5 fruit fly cellular contexts compared by ENCODE assay signal in the genomic region with DNA sequence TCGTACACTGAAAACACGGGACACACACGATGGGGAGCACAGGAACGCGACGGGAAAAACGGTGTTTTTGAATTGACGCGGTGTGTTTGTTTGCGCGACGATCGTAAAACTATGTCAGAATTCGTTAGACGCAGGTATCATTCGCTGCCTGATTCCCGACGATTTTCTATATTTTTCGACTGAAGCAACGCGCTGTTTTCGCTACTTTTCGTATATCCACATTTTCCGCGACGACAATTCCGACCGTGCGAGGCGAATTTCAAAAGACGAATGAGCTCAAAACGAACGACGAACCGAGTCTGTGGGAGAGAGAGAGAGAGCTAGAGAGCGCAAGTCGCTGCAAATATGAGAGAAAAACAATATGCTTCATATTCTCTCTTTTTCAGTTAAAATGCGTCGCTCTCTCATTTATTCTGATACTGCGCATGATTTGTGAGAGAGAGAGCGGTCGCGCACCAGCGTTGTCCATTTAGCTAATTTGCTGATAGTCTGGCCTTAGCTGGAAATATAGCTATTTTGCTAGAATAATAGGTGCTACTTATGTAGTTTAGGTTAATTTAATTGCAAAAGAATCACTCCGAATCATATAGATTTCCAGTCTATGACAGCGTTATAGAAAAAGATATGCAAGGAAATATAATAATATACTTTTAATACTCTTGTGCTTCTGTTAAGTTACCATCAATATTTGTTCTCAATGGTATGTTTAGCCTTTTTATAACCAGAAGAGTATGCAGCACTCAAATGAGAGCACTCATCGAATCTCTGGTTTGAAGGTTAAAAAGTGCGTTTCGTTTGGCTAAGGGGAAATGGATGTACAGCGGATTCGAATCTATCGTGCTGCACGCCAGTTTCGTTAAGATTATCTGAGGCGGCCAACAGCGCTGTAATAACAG.
TF ChIP-seq lines count a peak whose summit lies in the region.

Ten-m (minus strand) TSS at position 274 of the 896 bp plus-strand sequence.

TF ChIP-seq in whole organism, adult, 20 proteins besides CTCF, POLR2A, EP300 and RAD21 (continued from another document):
- TF ChIP-seq CG11617 (GFP tag; optimal IDR thresholded peaks at IDR 0.05; lab: Kevin White, UChicago) (peak; percentile 4), kay (GFP tag; lab: Kevin White, UChicago; ENCODE audit: borderline replicate concordance) (peak; percentile 28), Mnt (GFP tag; optimal IDR thresholded peaks at IDR 0.05; lab: Kevin White, UChicago) (no peak), CG1620 (GFP tag; optimal IDR thresholded peaks at IDR 0.05; lab: Kevin White, UChicago) (no peak), bab1 (GFP tag; optimal IDR thresholded peaks at IDR 0.05; lab: Kevin White, UChicago) (peak; percentile 47)

TF ChIP-seq in whole organism, embryonic, 481 proteins besides CTCF, POLR2A, EP300 and RAD21 (continued from another document and continues in another):
- no peak for TF ChIP-seq CG14860 (GFP tag; IDR thresholded peaks at IDR 0.05; lab: Robert Waterston, UW; ENCODE audit: partially characterized antibody)
- TF ChIP-seq gcm2 (GFP tag; optimal IDR thresholded peaks at IDR 0.05; lab: Kevin White, UChicago), result peak; percentile 33
- TF ChIP-seq seq (GFP tag; IDR thresholded peaks at IDR 0.05; lab: Robert Waterston, UW), result no peak
- TF ChIP-seq tin (GFP tag; optimal IDR thresholded peaks at IDR 0.05; lab: Kevin White, UChicago), result no peak
- peak; percentile 34 for TF ChIP-seq CG17829 (tag; optimal IDR thresholded peaks at IDR 0.05; lab: Kevin White, UChicago)
- no peak for TF ChIP-seq CG6791 (GFP tag; IDR thresholded peaks at IDR 0.05; lab: Robert Waterston, UW; ENCODE audit: partially characterized antibody)
- no peak for TF ChIP-seq Spps (tag; optimal IDR thresholded peaks at IDR 0.05; lab: Kevin White, UChicago)
- no peak; the same call in 1 of the 2 replicates for TF ChIP-seq HLH3B (GFP tag; IDR thresholded peaks at IDR 0.05; lab: Robert Waterston, UW)
- TF ChIP-seq CG12744 (GFP tag; optimal IDR thresholded peaks at IDR 0.05; lab: Kevin White, UChicago), result no peak
- TF ChIP-seq jumu (GFP tag; optimal IDR thresholded peaks at IDR 0.05; lab: Kevin White, UChicago), result no peak
- no peak for TF ChIP-seq Dp (GFP tag; optimal IDR thresholded peaks at IDR 0.05; lab: Kevin White, UChicago)
- TF ChIP-seq ATbp (GFP tag; optimal IDR thresholded peaks at IDR 0.05; lab: Kevin White, UChicago), result no peak
- peak; percentile 41 for TF ChIP-seq CG34224 (GFP tag; IDR thresholded peaks at IDR 0.05; lab: Robert Waterston, UW; ENCODE audit: partially characterized antibody)
- TF ChIP-seq Doc2 (GFP tag; IDR thresholded peaks at IDR 0.05; lab: Robert Waterston, UW), result no peak
- TF ChIP-seq lmd (GFP tag; IDR thresholded peaks at IDR 0.05; lab: Robert Waterston, UW), result no peak
- peak; percentile 10 for TF ChIP-seq B-H2 (GFP tag; optimal IDR thresholded peaks at IDR 0.05; lab: Kevin White, UChicago)
- no peak for TF ChIP-seq Hr39 (optimal IDR thresholded peaks at IDR 0.05; lab: Kevin White, UChicago)
- no peak for TF ChIP-seq fd96Cb (tag; optimal IDR thresholded peaks at IDR 0.05; lab: Kevin White, UChicago)
- TF ChIP-seq ci (GFP tag; IDR thresholded peaks at IDR 0.05; lab: Robert Waterston, UW), result peak; percentile 76
- no peak for TF ChIP-seq gt (GFP tag; IDR thresholded peaks at IDR 0.05; lab: Robert Waterston, UW)
- peak; percentile 26 for TF ChIP-seq CG15601 (tag; optimal IDR thresholded peaks at IDR 0.05; lab: Kevin White, UChicago)
- peak; percentile 18 for TF ChIP-seq HmgZ (tag; optimal IDR thresholded peaks at IDR 0.05; lab: Kevin White, UChicago)
- peak; percentile 19 for TF ChIP-seq CG6683 (GFP tag; optimal IDR thresholded peaks at IDR 0.05; lab: Kevin White, UChicago)
- peak; percentile 25 for TF ChIP-seq CrebB (tag; optimal IDR thresholded peaks at IDR 0.05; lab: Kevin White, UChicago)
- TF ChIP-seq schlank (tag; optimal IDR thresholded peaks at IDR 0.05; lab: Kevin White, UChicago), result no peak
- TF ChIP-seq corto (GFP tag; optimal IDR thresholded peaks at IDR 0.05; lab: Kevin White, UChicago), result peak; percentile 13
- TF ChIP-seq BtbVII (GFP tag; optimal IDR thresholded peaks at IDR 0.05; lab: Kevin White, UChicago), result peak; percentile 6
- TF ChIP-seq CG8944 (GFP tag; optimal IDR thresholded peaks at IDR 0.05; lab: Kevin White, UChicago), result no peak
- TF ChIP-seq CG12391 (tag; optimal IDR thresholded peaks at IDR 0.05; lab: Kevin White, UChicago), result peak; percentile 63

TF ChIP-seq in whole organism, prepupa, 60 proteins besides CTCF, POLR2A, EP300 and RAD21 (continued from another document and continues in another):
- TF ChIP-seq CG7368 (GFP tag; optimal IDR thresholded peaks at IDR 0.05; lab: Kevin White, UChicago) (peak; percentile 34), ss (GFP tag; optimal IDR thresholded peaks at IDR 0.05; lab: Kevin White, UChicago) (peak; percentile 65 to 68), Sox102F (GFP tag; optimal IDR thresholded peaks at IDR 0.05; lab: Kevin White, UChicago) (peak; percentile 40), Eip75B (GFP tag; optimal IDR thresholded peaks at IDR 0.05; lab: Kevin White, UChicago) (peak; percentile 63), topi (GFP tag; optimal IDR thresholded peaks at IDR 0.05; lab: Kevin White, UChicago) (peak; percentile 47), Smox (GFP tag; optimal IDR thresholded peaks at IDR 0.05; lab: Kevin White, UChicago) (peak; percentile 50), Hr38 (GFP tag; optimal IDR thresholded peaks at IDR 0.05; lab: Kevin White, UChicago) (no peak), CG10631 (GFP tag; optimal IDR thresholded peaks at IDR 0.05; lab: Kevin White, UChicago) (peak; percentile 5), Eip93F (GFP tag; optimal IDR thresholded peaks at IDR 0.05; lab: Kevin White, UChicago) (peak; percentile 3), fd85E (GFP tag; optimal IDR thresholded peaks at IDR 0.05; lab: Kevin White, UChicago) (peak; percentile 62), Lpt (GFP tag; optimal IDR thresholded peaks at IDR 0.05; lab: Kevin White, UChicago) (peak; percentile 1), fd59A (GFP tag; optimal IDR thresholded peaks at IDR 0.05; lab: Kevin White, UChicago) (no peak), CG6163 (GFP tag; IDR thresholded peaks at IDR 0.05; lab: Robert Waterston, UW) (peak; percentile 50; the same call in 2 of the 3 replicates), Sox14 (GFP tag; optimal IDR thresholded peaks at IDR 0.05; lab: Kevin White, UChicago) (no peak), CG6276 (GFP tag; optimal IDR thresholded peaks at IDR 0.05; lab: Kevin White, UChicago) (peak; percentile 44), CG31627 (GFP tag; optimal IDR thresholded peaks at IDR 0.05; lab: Kevin White, UChicago) (no peak), OdsH (GFP tag; optimal IDR thresholded peaks at IDR 0.05; lab: Kevin White, UChicago) (peak; percentile 14), salr (GFP tag; optimal IDR thresholded peaks at IDR 0.05; lab: Kevin White, UChicago) (peak in 1 of 2 experiments; percentile 53), fkh (GFP tag; optimal IDR thresholded peaks at IDR 0.05; lab: Kevin White, UChicago) (peak; percentile 56), CG6792 (GFP tag; optimal IDR thresholded peaks at IDR 0.05; lab: Kevin White, UChicago) (peak; percentile 22), CG6854 (GFP tag; optimal IDR thresholded peaks at IDR 0.05; lab: Kevin White, UChicago) (peak; percentile 73), cyc (GFP tag; optimal IDR thresholded peaks at IDR 0.05; lab: Kevin White, UChicago) (no peak), Ets96B (tag; optimal IDR thresholded peaks at IDR 0.05; lab: Kevin White, UChicago) (peak; percentile 17), CG11902 (GFP tag; optimal IDR thresholded peaks at IDR 0.05; lab: Kevin White, UChicago) (no peak), acj6 (GFP tag; optimal IDR thresholded peaks at IDR 0.05; lab: Kevin White, UChicago) (peak; percentile 49), Ets21C (GFP tag; optimal IDR thresholded peaks at IDR 0.05; lab: Kevin White, UChicago) (peak; percentile 19), CG32006 (GFP tag; optimal IDR thresholded peaks at IDR 0.05; lab: Kevin White, UChicago) (peak; percentile 51), CG15336 (GFP tag; IDR thresholded peaks at IDR 0.05; lab: Robert Waterston, UW) (peak; percentile 39; the same call in 1 of the 2 replicates), spab (GFP tag; optimal IDR thresholded peaks at IDR 0.05; lab: Kevin White, UChicago) (no peak)

TF ChIP-seq in whole organism, pupa, 21 proteins besides CTCF, POLR2A, EP300 and RAD21 (continued from another document):
- TF ChIP-seq D1 (tag; optimal IDR thresholded peaks at IDR 0.05; lab: Kevin White, UChicago) (no peak), Ets98B (GFP tag; IDR thresholded peaks at IDR 0.05; lab: Robert Waterston, UW) (peak; percentile 61), fd96Ca (GFP tag; IDR thresholded peaks at IDR 0.05; lab: Robert Waterston, UW) (peak; percentile 56; the same call in 2 of the 3 replicates), rn (GFP tag; IDR thresholded peaks at IDR 0.05; lab: Robert Waterston, UW) (no peak)
TF ChIP-seq in whole organism, pupa: peak in this region for 15.

TF ChIP-seq in whole organism, wandering third instar larva, 38 proteins besides CTCF, POLR2A, EP300 and RAD21 (continued from another document):
- TF ChIP-seq N (GFP tag; optimal IDR thresholded peaks at IDR 0.05; lab: Kevin White, UChicago), result no peak
- no peak for TF ChIP-seq Dfd (GFP tag; optimal IDR thresholded peaks at IDR 0.05; lab: Kevin White, UChicago)
- peak; percentile 100 for TF ChIP-seq Myc (optimal IDR thresholded peaks at IDR 0.05; lab: Kevin White, UChicago)
- peak; percentile 31 for TF ChIP-seq rgr (GFP tag; optimal IDR thresholded peaks at IDR 0.05; lab: Kevin White, UChicago)
- TF ChIP-seq Mio (GFP tag; optimal IDR thresholded peaks at IDR 0.05; lab: Kevin White, UChicago), result no peak
- TF ChIP-seq psq (GFP tag; optimal IDR thresholded peaks at IDR 0.05; lab: Kevin White, UChicago), result peak; percentile 64
- peak; percentile 51 for TF ChIP-seq jim (GFP tag; optimal IDR thresholded peaks at IDR 0.05; lab: Kevin White, UChicago)
- peak; percentile 60 for TF ChIP-seq fru (GFP tag; optimal IDR thresholded peaks at IDR 0.05; lab: Kevin White, UChicago)
- peak; percentile 49 for TF ChIP-seq h (GFP tag; optimal IDR thresholded peaks at IDR 0.05; lab: Kevin White, UChicago)
- no peak for TF ChIP-seq sv (GFP tag; optimal IDR thresholded peaks at IDR 0.05; lab: Kevin White, UChicago)
- peak; percentile 88 for TF ChIP-seq Vsx2 (GFP tag; optimal IDR thresholded peaks at IDR 0.05; lab: Kevin White, UChicago; ENCODE audit: partially characterized antibody)
- no peak for TF ChIP-seq dsf (GFP tag; optimal IDR thresholded peaks at IDR 0.05; lab: Kevin White, UChicago; ENCODE audit: borderline replicate concordance)
- TF ChIP-seq Hr83 (GFP tag; optimal IDR thresholded peaks at IDR 0.05; lab: Kevin White, UChicago; ENCODE audit: poor library complexity, severe bottlenecking), result peak; percentile 33
- peak; percentile 62 for TF ChIP-seq HLH106 (tag; optimal IDR thresholded peaks at IDR 0.05; lab: Kevin White, UChicago)
- no peak for TF ChIP-seq dmrt93B (GFP tag; optimal IDR thresholded peaks at IDR 0.05; lab: Kevin White, UChicago)
- peak; percentile 96 for TF ChIP-seq Dif (GFP tag; optimal IDR thresholded peaks at IDR 0.05; lab: Kevin White, UChicago; ENCODE audit: partially characterized antibody)
- TF ChIP-seq dl (GFP tag; optimal IDR thresholded peaks at IDR 0.05; lab: Kevin White, UChicago; ENCODE audit: insufficient read depth in 1 of 2, partially characterized antibody in 2 of 2), result peak; percentile 89 to 93
- peak; percentile 60 for TF ChIP-seq brk (GFP tag; optimal IDR thresholded peaks at IDR 0.05; lab: Kevin White, UChicago)
- no peak for TF ChIP-seq lola (GFP tag; optimal IDR thresholded peaks at IDR 0.05; lab: Kevin White, UChicago)
- no peak for TF ChIP-seq usp (GFP tag; optimal IDR thresholded peaks at IDR 0.05; lab: Kevin White, UChicago)
